ENCODE assay signal across 1 fruit fly cellular context in the genomic region with DNA sequence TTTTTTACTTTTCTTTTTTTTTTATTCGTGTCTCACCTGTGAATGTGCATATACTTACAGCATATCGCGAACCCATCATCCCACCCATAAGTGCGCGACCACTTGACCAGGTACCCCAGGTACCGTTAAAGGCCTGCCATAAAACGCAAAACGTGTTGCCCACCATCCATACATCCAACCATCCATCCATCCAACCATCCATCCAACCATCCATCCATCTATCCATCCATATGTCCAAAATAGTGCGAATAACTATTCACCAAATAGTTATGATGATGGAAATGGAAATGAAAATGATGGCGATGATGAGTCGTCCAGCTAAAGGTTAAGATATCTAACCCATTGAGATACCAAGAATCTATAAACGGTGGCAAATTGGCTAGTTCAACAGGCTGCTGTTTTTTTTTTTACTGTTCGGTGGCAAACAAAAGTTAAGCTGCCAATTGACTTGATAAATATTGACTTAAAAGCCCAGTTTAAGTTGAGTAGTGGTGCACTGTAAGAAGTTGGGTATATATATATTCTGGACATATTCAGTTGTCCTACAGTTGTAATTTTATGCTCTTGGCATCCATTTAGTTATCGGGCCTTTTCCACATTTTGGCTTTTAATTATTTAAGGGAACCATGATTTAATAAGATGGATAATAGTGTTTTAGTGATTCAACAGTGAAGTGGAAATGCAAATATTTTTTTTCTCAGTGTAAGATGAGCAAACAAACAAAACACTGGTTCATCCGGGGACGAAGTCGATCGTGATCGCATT.
TF ChIP-seq lines count a peak whose summit lies in the region.

No protein-coding gene starts in this region.

TF ChIP-seq in whole organism, embryonic, 481 proteins besides CTCF, POLR2A, EP300 and RAD21 (continued from another document):
- no peak for TF ChIP-seq CG11085 (GFP tag; IDR thresholded peaks at IDR 0.05; lab: Robert Waterston, UW)
- no peak for TF ChIP-seq CG6791 (GFP tag; IDR thresholded peaks at IDR 0.05; lab: Robert Waterston, UW; ENCODE audit: partially characterized antibody)
- TF ChIP-seq CG3281 (GFP tag; optimal IDR thresholded peaks at IDR 0.05; lab: Kevin White, UChicago), result peak; percentile 11
- TF ChIP-seq Hmr (GFP tag; optimal IDR thresholded peaks at IDR 0.05; lab: Kevin White, UChicago), result no peak
- TF ChIP-seq CG17361 (GFP tag; IDR thresholded peaks at IDR 0.05; lab: Robert Waterston, UW), result 0 out of 3 replicates have a peak, but pooled peaks have one; percentile 17
- TF ChIP-seq CG15269 (tag; optimal IDR thresholded peaks at IDR 0.05; lab: Kevin White, UChicago), result peak; percentile 22
- peak; percentile 15 for TF ChIP-seq CG13296 (GFP tag; optimal IDR thresholded peaks at IDR 0.05; lab: Kevin White, UChicago)
- TF ChIP-seq CG1832 (GFP tag; optimal IDR thresholded peaks at IDR 0.05; lab: Kevin White, UChicago), result no peak
- TF ChIP-seq CG8281 (tag; optimal IDR thresholded peaks at IDR 0.05; lab: Kevin White, UChicago), result peak; percentile 98
- TF ChIP-seq CG11696 (GFP tag; IDR thresholded peaks at IDR 0.05; lab: Robert Waterston, UW), result no peak
- peak; percentile 28 for TF ChIP-seq Sox100B (GFP tag; optimal IDR thresholded peaks at IDR 0.05; lab: Kevin White, UChicago)
- peak; percentile 8 for TF ChIP-seq lab (GFP tag; optimal IDR thresholded peaks at IDR 0.05; lab: Kevin White, UChicago)
- peak; percentile 32 for TF ChIP-seq CG7839 (tag; optimal IDR thresholded peaks at IDR 0.05; lab: Kevin White, UChicago)
- no peak for TF ChIP-seq Rx (GFP tag; IDR thresholded peaks at IDR 0.05; lab: Robert Waterston, UW)
- peak; percentile 3 for TF ChIP-seq CG12659 (GFP tag; optimal IDR thresholded peaks at IDR 0.05; lab: Kevin White, UChicago)
- TF ChIP-seq CG17912 (GFP tag; optimal IDR thresholded peaks at IDR 0.05; lab: Kevin White, UChicago), result no peak
- TF ChIP-seq CG7357 (GFP tag; IDR thresholded peaks at IDR 0.05; lab: Robert Waterston, UW), result no peak
- TF ChIP-seq abd-A (tag; optimal IDR thresholded peaks at IDR 0.05; lab: Kevin White, UChicago), result no peak
- peak; percentile 1 for TF ChIP-seq CG2712 (tag; optimal IDR thresholded peaks at IDR 0.05; lab: Kevin White, UChicago)
- peak; percentile 14 for TF ChIP-seq CoRest (tag; optimal IDR thresholded peaks at IDR 0.05; lab: Kevin White, UChicago)
- TF ChIP-seq row (GFP tag; IDR thresholded peaks at IDR 0.05; lab: Robert Waterston, UW), result 0 out of 3 replicates have a peak, but pooled peaks have one; percentile 29
- no peak for TF ChIP-seq ATbp (GFP tag; optimal IDR thresholded peaks at IDR 0.05; lab: Kevin White, UChicago)
- no peak for TF ChIP-seq hbn (GFP tag; IDR thresholded peaks at IDR 0.05; lab: Robert Waterston, UW; ENCODE audit: partially characterized antibody)
- peak; percentile 39 for TF ChIP-seq Ets65A (GFP tag; lab: Kevin White, UChicago)
- TF ChIP-seq Med (GFP tag; lab: Kevin White, UChicago), result peak; percentile 77
- TF ChIP-seq CG11247 (GFP tag; IDR thresholded peaks at IDR 0.05; lab: Robert Waterston, UW), result no peak
- no peak for TF ChIP-seq Poxn (GFP tag; IDR thresholded peaks at IDR 0.05; lab: Robert Waterston, UW)
- no peak for TF ChIP-seq twi (tag; optimal IDR thresholded peaks at IDR 0.05; lab: Kevin White, UChicago)
- TF ChIP-seq dm (GFP tag; optimal IDR thresholded peaks at IDR 0.05; lab: Kevin White, UChicago), result no peak
- peak; percentile 46 for TF ChIP-seq CG11504 (tag; optimal IDR thresholded peaks at IDR 0.05; lab: Kevin White, UChicago)
- TF ChIP-seq Nf-YA (GFP tag; IDR thresholded peaks at IDR 0.05; lab: Robert Waterston, UW), result no peak
- TF ChIP-seq gem (tag; optimal IDR thresholded peaks at IDR 0.05; lab: Kevin White, UChicago), result peak; percentile 44
- TF ChIP-seq Ptx1 (GFP tag; IDR thresholded peaks at IDR 0.05; lab: Robert Waterston, UW), result peak; percentile 22; the same call in 1 of the 2 replicates
- no peak for TF ChIP-seq CG10321 (GFP tag; IDR thresholded peaks at IDR 0.05; lab: Robert Waterston, UW)
- no peak for TF ChIP-seq Dll (GFP tag; IDR thresholded peaks at IDR 0.05; lab: Robert Waterston, UW; ENCODE audit: partially characterized antibody)
- 0 out of 2 replicates have a peak, but pooled peaks have one; percentile 15 for TF ChIP-seq Ada2b (GFP tag; IDR thresholded peaks at IDR 0.05; lab: Robert Waterston, UW)
- TF ChIP-seq CG11723 (GFP tag; optimal IDR thresholded peaks at IDR 0.05; lab: Kevin White, UChicago), result no peak
- peak; percentile 32 for TF ChIP-seq dmrt99B (tag; optimal IDR thresholded peaks at IDR 0.05; lab: Kevin White, UChicago)
- TF ChIP-seq eve (GFP tag; optimal IDR thresholded peaks at IDR 0.05; lab: Kevin White, UChicago), result peak in 1 of 2 experiments; percentile 5
- TF ChIP-seq sc (optimal IDR thresholded peaks at IDR 0.05; lab: Kevin White, UChicago), result no peak
- TF ChIP-seq sc (GFP tag; optimal IDR thresholded peaks at IDR 0.05; lab: Kevin White, UChicago), result no peak
- no peak for TF ChIP-seq CG7928 (GFP tag; optimal IDR thresholded peaks at IDR 0.05; lab: Kevin White, UChicago)
- peak; percentile 28; the same call in 1 of the 3 replicates for TF ChIP-seq tgo (GFP tag; IDR thresholded peaks at IDR 0.05; lab: Robert Waterston, UW)
- TF ChIP-seq YL-1 (GFP tag; optimal IDR thresholded peaks at IDR 0.05; lab: Kevin White, UChicago), result no peak
- no peak for TF ChIP-seq C15 (GFP tag; IDR thresholded peaks at IDR 0.05; lab: Robert Waterston, UW)
- no peak for TF ChIP-seq emc (GFP tag; optimal IDR thresholded peaks at IDR 0.05; lab: Kevin White, UChicago)
- TF ChIP-seq eyg (GFP tag; optimal IDR thresholded peaks at IDR 0.05; lab: Kevin White, UChicago), result no peak
- peak; percentile 19 for TF ChIP-seq CG13424 (tag; optimal IDR thresholded peaks at IDR 0.05; lab: Kevin White, UChicago)
- TF ChIP-seq Spps (tag; optimal IDR thresholded peaks at IDR 0.05; lab: Kevin White, UChicago), result no peak
- TF ChIP-seq exex (tag; optimal IDR thresholded peaks at IDR 0.05; lab: Kevin White, UChicago), result no peak
